Worm (Caenorhabditis elegans): ENCODE results near the gene F46C8.1.

- no peak for TF ChIP-seq nhr-77 (tag; optimal IDR thresholded peaks at IDR 0.05)
- no peak for TF ChIP-seq unc-62 (GFP tag; optimal IDR thresholded peaks at IDR 0.05 in 1 of 2)
- no peak for TF ChIP-seq unc-62 (tag; optimal IDR thresholded peaks at IDR 0.05)
- TF ChIP-seq fos-1 (tag; optimal IDR thresholded peaks at IDR 0.05), result no peak
- TF ChIP-seq ama-1 (optimal IDR thresholded peaks at IDR 0.05), result no peak
- no peak for TF ChIP-seq unc-39 (tag; optimal IDR thresholded peaks at IDR 0.05)
- TF ChIP-seq nhr-10 (tag; optimal IDR thresholded peaks at IDR 0.05), result no peak
- no peak for TF ChIP-seq lsy-2 (tag; optimal IDR thresholded peaks at IDR 0.05)
- TF ChIP-seq ztf-11 (tag; optimal IDR thresholded peaks at IDR 0.05), result no peak
- no peak for TF ChIP-seq unc-130 (GFP tag; optimal IDR thresholded peaks at IDR 0.05)
- TF ChIP-seq ZK546.5 (tag; optimal IDR thresholded peaks at IDR 0.05), result no peak
- no peak for TF ChIP-seq zag-1 (tag; optimal IDR thresholded peaks at IDR 0.05)
- TF ChIP-seq F10B5.3 (tag; optimal IDR thresholded peaks at IDR 0.05), result no peak
- TF ChIP-seq F49E8.2 (tag; optimal IDR thresholded peaks at IDR 0.05; ENCODE audit: borderline replicate concordance), result no peak
Observed at ce11 chrX:7573629-7574028, 25.4 kb downstream of the F46C8.1 start.
